Worm (Caenorhabditis elegans) whole organism, L4 larva: ENCODE results near the gene str-206.

Experiments used
- D1046.2 ChIP-seq: fragments of 200-800 bp; sonication (Bioruptor generic); IDR thresholded peaks from 2 replicates; pipeline ENCODE4 v1.3.6; 2022; ENCODE audit warnings: missing genetic modification characterization, missing compliant biosample characterization
- F10B5.3 ChIP-seq: sonication (generic microtip); optimal IDR thresholded peaks from 2 replicates; lab custom pipeline; 2016; ENCODE audit warnings: mild to moderate bottlenecking, missing genetic modification characterization, missing compliant biosample characterization
- F26F4.8 ChIP-seq: fragments of 200-800 bp; sonication (Bioruptor generic); conservative IDR thresholded peaks from 2 replicates; pipeline ENCODE4 v1.3.6; 2022; ENCODE audit warnings: missing genetic modification characterization, missing compliant biosample characterization
- T26A8.4 ChIP-seq: fragments of 200-800 bp; sonication (Bioruptor generic); IDR thresholded peaks from 2 replicates; pipeline ENCODE4 v1.3.6; 2022; ENCODE audit warnings: missing genetic modification characterization, missing compliant biosample characterization
- Y105C5A.15 ChIP-seq: fragments of 200-800 bp; sonication (Bioruptor generic); IDR thresholded peaks from 2 replicates; pipeline ENCODE4 v1.3.6; 2022; ENCODE audit warnings: missing genetic modification characterization, missing compliant biosample characterization
- Y48G9A.11 ChIP-seq: fragments of 200-800 bp; sonication (Bioruptor generic); IDR thresholded peaks from 2 replicates; pipeline ENCODE4 v1.3.6; 2022; ENCODE audit warnings: missing genetic modification reagents, missing genetic modification characterization, missing compliant biosample characterization
- Y75B8A.6 ChIP-seq: fragments of 200-800 bp; sonication (Bioruptor generic); IDR thresholded peaks from 2 replicates; pipeline ENCODE4 v1.3.6; 2022; ENCODE audit warnings: missing genetic modification reagents, missing genetic modification characterization, missing compliant biosample characterization
- aha-1 ChIP-seq: fragments of 150-350 bp; peaks from one replicate; lab custom pipeline; 2014; ENCODE audit warnings: missing biosample characterization, missing genetic modification characterization
- aly-2 ChIP-seq: sonication (generic microtip); optimal IDR thresholded peaks from 2 replicates; lab custom pipeline; 2018; ENCODE audit warnings: missing biosample characterization, missing genetic modification characterization
- ama-1 ChIP-seq: fragments of 150-350 bp; optimal IDR thresholded peaks from 2 replicates; lab custom pipeline; 2014; ENCODE audit warnings: inconsistent platforms, mixed read lengths
- arid-1 ChIP-seq: fragments of 200-800 bp; sonication (Bioruptor generic); conservative IDR thresholded peaks from 2 replicates; pipeline ENCODE4 v1.3.6; 2022; ENCODE audit warnings: missing genetic modification reagents, missing genetic modification characterization, missing compliant biosample characterization
- ceh-28 ChIP-seq: fragments of 150-350 bp; optimal IDR thresholded peaks from 2 replicates; lab custom pipeline; 2014; ENCODE audit warnings: missing biosample characterization, missing genetic modification reagents, missing genetic modification characterization
- daf-8 ChIP-seq: fragments of 200-800 bp; sonication (Bioruptor generic); IDR thresholded peaks from 2 replicates; pipeline ENCODE4 v1.3.6; 2022; ENCODE audit warnings: missing genetic modification characterization, missing compliant biosample characterization
- dmd-6 ChIP-seq: fragments of 200-800 bp; sonication (Bioruptor generic); IDR thresholded peaks from 2 replicates; pipeline ENCODE4 v1.3.6; 2022; ENCODE audit warnings: missing genetic modification reagents, missing genetic modification characterization, missing compliant biosample characterization
- dmd-9 ChIP-seq: fragments of 200-800 bp; sonication (Bioruptor generic); IDR thresholded peaks from 2 replicates; pipeline ENCODE4 v1.3.6; 2022; ENCODE audit warnings: missing genetic modification reagents, missing genetic modification characterization, missing compliant biosample characterization
- duxl-1 ChIP-seq: sonication (generic microtip); optimal IDR thresholded peaks from 2 replicates; lab custom pipeline; 2016; ENCODE audit warnings: mild to moderate bottlenecking, missing genetic modification characterization, moderate library complexity, missing compliant biosample characterization; ENCODE audit not compliant: poor library complexity
- egl-43 ChIP-seq: fragments of 200-800 bp; sonication (Bioruptor generic); IDR thresholded peaks from 2 replicates; pipeline ENCODE4 v1.3.6; 2022; ENCODE audit warnings: missing genetic modification reagents, missing genetic modification characterization, missing compliant biosample characterization
- fos-1 ChIP-seq: fragments of 150-350 bp; optimal IDR thresholded peaks from 2 replicates; lab custom pipeline; 2014; ENCODE audit warnings: missing biosample characterization, missing genetic modification characterization
- hmg-1.1 ChIP-seq: fragments of 200-800 bp; sonication (Bioruptor generic); IDR thresholded peaks from 2 replicates; pipeline ENCODE4 v1.3.6; 2022; ENCODE audit warnings: missing genetic modification reagents, missing genetic modification characterization, missing compliant biosample characterization
- lim-7 ChIP-seq: fragments of 200-800 bp; sonication (Bioruptor generic); IDR thresholded peaks from 2 replicates; pipeline ENCODE4 v1.3.6; 2022; ENCODE audit warnings: missing genetic modification characterization, missing compliant biosample characterization
- lir-3 ChIP-seq: sonication (generic microtip); optimal IDR thresholded peaks from 2 replicates; lab custom pipeline; 2016; ENCODE audit warnings: mild to moderate bottlenecking, missing genetic modification characterization, missing compliant biosample characterization
- lsy-2 ChIP-seq, 2 experiments: fragments of 150-350 bp in 1 of 2; sonication (generic microtip) in 1 of 2; optimal IDR thresholded peaks; 2 replicates each; lab custom pipeline; 2014 to 2017; ENCODE audit warnings: missing biosample characterization in 2 of 2, missing genetic modification characterization in 2 of 2
- mdl-1 ChIP-seq, 2 experiments: fragments of 150-350 bp in 1 of 2; sonication (generic microtip) in 1 of 2; optimal IDR thresholded peaks; 2 replicates each; lab custom pipeline; 2014 to 2017; ENCODE audit warnings: missing biosample characterization in 2 of 2, missing genetic modification characterization in 2 of 2
- mdt-29 ChIP-seq: fragments of 200-800 bp; sonication (Bioruptor generic); IDR thresholded peaks from 2 replicates; pipeline ENCODE4 v1.3.6; 2022; ENCODE audit warnings: missing genetic modification reagents, missing genetic modification characterization, missing compliant biosample characterization
- mep-1 ChIP-seq: fragments of 150-350 bp; sonication (generic microtip); optimal IDR thresholded peaks from 3 replicates; lab custom pipeline; 2014; ENCODE audit warnings: missing biosample characterization, missing genetic modification characterization
- mes-2 ChIP-seq: sonication (generic microtip); optimal IDR thresholded peaks from 2 replicates; lab custom pipeline; 2016; ENCODE audit warnings: missing genotype, mild to moderate bottlenecking, missing genetic modification characterization, missing compliant biosample characterization; ENCODE audit not compliant: poor library complexity, severe bottlenecking
- mxl-3 ChIP-seq: fragments of 200-800 bp; sonication (Bioruptor generic); optimal IDR thresholded peaks from 2 replicates; lab custom pipeline; 2018; ENCODE audit warnings: mild to moderate bottlenecking, missing genetic modification characterization, missing compliant biosample characterization
- nhr-10 ChIP-seq: fragments of 150-350 bp; optimal IDR thresholded peaks from 2 replicates; lab custom pipeline; 2014; ENCODE audit warnings: missing biosample characterization, missing genetic modification characterization
- nhr-42 ChIP-seq: fragments of 200-800 bp; sonication (Bioruptor generic); IDR thresholded peaks from 2 replicates; pipeline ENCODE4 v1.3.6; 2022; ENCODE audit warnings: missing genetic modification characterization, missing compliant biosample characterization
- nhr-6 ChIP-seq: fragments of 150-350 bp; optimal IDR thresholded peaks from 2 replicates; lab custom pipeline; 2014; ENCODE audit warnings: missing biosample characterization, missing genetic modification characterization
- nhr-76 ChIP-seq: fragments of 150-350 bp; optimal IDR thresholded peaks from 2 replicates; lab custom pipeline; 2014; ENCODE audit warnings: missing biosample characterization, missing genetic modification characterization
- php-3 ChIP-seq: fragments of 200-800 bp; sonication (Bioruptor generic); IDR thresholded peaks from 2 replicates; pipeline ENCODE4 v1.3.6; 2022; ENCODE audit warnings: missing genetic modification reagents, missing genetic modification characterization, missing compliant biosample characterization
- saeg-2 ChIP-seq: fragments of 200-800 bp; sonication (Bioruptor generic); IDR thresholded peaks from 2 replicates; pipeline ENCODE4 v1.3.6; 2022; ENCODE audit warnings: missing genetic modification reagents, missing genetic modification characterization, missing compliant biosample characterization
- sdz-12 ChIP-seq: fragments of 200-800 bp; sonication (Bioruptor generic); optimal IDR thresholded peaks from 2 replicates; lab custom pipeline; 2018; ENCODE audit warnings: mild to moderate bottlenecking, missing genetic modification characterization, missing compliant biosample characterization
- set-16 ChIP-seq: fragments of 200-800 bp; sonication (Bioruptor generic); IDR thresholded peaks from 2 replicates; pipeline ENCODE4 v1.3.6; 2022; ENCODE audit warnings: missing genetic modification reagents, missing genetic modification characterization, missing compliant biosample characterization
- spr-1 ChIP-seq: sonication (generic microtip); optimal IDR thresholded peaks from 2 replicates; lab custom pipeline; 2016; ENCODE audit warnings: mild to moderate bottlenecking, missing genetic modification characterization, missing compliant biosample characterization
- spr-3 ChIP-seq: fragments of 200-800 bp; sonication (Bioruptor generic); optimal IDR thresholded peaks from 2 replicates; lab custom pipeline; 2018; ENCODE audit warnings: mild to moderate bottlenecking, missing genetic modification characterization, missing compliant biosample characterization
- tra-1 ChIP-seq: fragments of 200-800 bp; sonication (Bioruptor generic); IDR thresholded peaks from 2 replicates; pipeline ENCODE4 v1.3.6; 2022; ENCODE audit warnings: missing genetic modification reagents, missing genetic modification characterization, missing compliant biosample characterization
- unc-130 ChIP-seq: sonication (generic microtip); optimal IDR thresholded peaks from 2 replicates; lab custom pipeline; 2016; ENCODE audit warnings: missing genetic modification reagents, missing genetic modification characterization, missing compliant biosample characterization
- unc-39 ChIP-seq: sonication (generic microtip); optimal IDR thresholded peaks from 2 replicates; lab custom pipeline; 2017; ENCODE audit warnings: missing biosample characterization, missing genetic modification characterization
- zfp-2 ChIP-seq: sonication (generic microtip); optimal IDR thresholded peaks from 2 replicates; lab custom pipeline; 2016; ENCODE audit warnings: mild to moderate bottlenecking, missing genetic modification characterization, missing compliant biosample characterization
- zfp-3 ChIP-seq: fragments of 200-800 bp; sonication (Bioruptor generic); conservative IDR thresholded peaks from 2 replicates; pipeline ENCODE4 v1.3.6; 2022; ENCODE audit warnings: missing genetic modification reagents, missing genetic modification characterization, missing compliant biosample characterization
- zip-11 ChIP-seq: fragments of 200-800 bp; sonication (Bioruptor generic); IDR thresholded peaks from 2 replicates; pipeline ENCODE4 v1.3.6; 2022; ENCODE audit warnings: missing genetic modification characterization, missing compliant biosample characterization
- zip-2 ChIP-seq: fragments of 150-350 bp; optimal IDR thresholded peaks from 2 replicates; lab custom pipeline; 2014; ENCODE audit warnings: missing biosample characterization, missing genetic modification characterization
- ztf-11 ChIP-seq: fragments of 150-350 bp; optimal IDR thresholded peaks from 2 replicates; lab custom pipeline; 2014; ENCODE audit warnings: missing biosample characterization, missing genetic modification characterization
- ztf-7 ChIP-seq: fragments of 150-350 bp; optimal IDR thresholded peaks from 2 replicates; lab custom pipeline; 2014; ENCODE audit warnings: missing biosample characterization, missing genetic modification characterization

Gene str-206

ce11 chrV:6223315-6224018 lies 5.5 kb downstream of the str-206 start (continued):
- TF ChIP-seq arid-1 (GFP tag; lab: Robert Waterston, UW) = no peak
- peak; percentile 50 for TF ChIP-seq ama-1 (lab: Kevin White, UChicago)
- no peak for TF ChIP-seq Y48G9A.11 (GFP tag; lab: Robert Waterston, UW)
- TF ChIP-seq zfp-3 (GFP tag; lab: Robert Waterston, UW) = no peak; the same call in 1 of the 2 replicates
- TF ChIP-seq ztf-7 (tag; lab: Kevin White, UChicago) = no peak
- peak; percentile 95 for TF ChIP-seq aha-1 (tag; lab: Kevin White, UChicago)
- no peak for TF ChIP-seq unc-39 (tag; lab: Kevin White, UChicago)
- no peak; the same call in 1 of the 2 replicates for TF ChIP-seq dmd-6 (GFP tag; lab: Robert Waterston, UW)
- no peak for TF ChIP-seq saeg-2 (GFP tag; lab: Robert Waterston, UW)
- no peak for TF ChIP-seq mep-1 (tag; lab: Kevin White, UChicago)
- TF ChIP-seq php-3 (GFP tag; lab: Robert Waterston, UW) = no peak
- TF ChIP-seq aly-2 = no peak
- TF ChIP-seq D1046.2 (GFP tag; lab: Robert Waterston, UW) = no peak
- no peak for TF ChIP-seq T26A8.4 (GFP tag; lab: Robert Waterston, UW)
- TF ChIP-seq nhr-42 = no peak
- no peak for TF ChIP-seq mdl-1 (tag; optimal IDR thresholded peaks at IDR 0.05; lab: Kevin White, UChicago)
- no peak for TF ChIP-seq nhr-6 (tag; lab: Kevin White, UChicago)
- TF ChIP-seq nhr-76 (tag; lab: Kevin White, UChicago) = no peak
- TF ChIP-seq daf-8 (GFP tag; lab: Robert Waterston, UW) = no peak

DNA sequence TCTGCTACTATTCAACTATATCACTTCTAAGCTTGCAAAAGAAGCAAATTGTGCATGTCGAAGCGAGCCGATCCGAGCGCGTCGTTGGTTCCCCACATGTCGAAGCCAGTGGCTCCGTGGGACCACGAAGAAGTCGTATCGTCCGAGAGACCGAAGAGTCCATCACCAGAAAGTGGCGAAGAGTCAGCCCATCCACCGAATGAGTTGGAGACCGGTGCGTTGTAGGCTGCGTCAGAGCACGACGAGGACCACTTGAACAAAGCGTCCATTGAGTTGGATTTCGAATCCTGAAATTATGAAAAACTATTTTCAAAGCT lies 6.0 kb downstream of the str-206 start:
- TF ChIP-seq lsy-2 (tag; optimal IDR thresholded peaks at IDR 0.05; lab: Kevin White, UChicago) = no peak
- peak; percentile 92 for TF ChIP-seq aha-1 (tag; lab: Kevin White, UChicago)
- no peak for TF ChIP-seq mdl-1 (tag; optimal IDR thresholded peaks at IDR 0.05; lab: Kevin White, UChicago)
- TF ChIP-seq fos-1 (tag; lab: Kevin White, UChicago) = no peak
- peak; percentile 5 for TF ChIP-seq T26A8.4 (GFP tag; lab: Robert Waterston, UW)
- peak; percentile 57; the same call in 1 of the 2 replicates for TF ChIP-seq set-16 (GFP tag; lab: Robert Waterston, UW)
- no peak for TF ChIP-seq Y105C5A.15 (GFP tag; lab: Robert Waterston, UW)
- no peak for TF ChIP-seq zip-11 (GFP tag; lab: Robert Waterston, UW)
- TF ChIP-seq nhr-42 = peak; percentile 69; the same call in 1 of the 2 replicates
- TF ChIP-seq egl-43 (GFP tag; lab: Robert Waterston, UW) = peak; percentile 65
- 0 out of 2 replicates have a peak, but pooled peaks have one; percentile 39 for TF ChIP-seq daf-8 (GFP tag; lab: Robert Waterston, UW)
- TF ChIP-seq F26F4.8 = peak; percentile 64; the same call in 1 of the 2 replicates
- TF ChIP-seq F10B5.3 (tag; lab: Kevin White, UChicago) = no peak
- TF ChIP-seq sdz-12 (GFP tag; lab: Kevin White, UChicago) = no peak
- peak; percentile 42; the same call in 1 of the 2 replicates for TF ChIP-seq dmd-9 (GFP tag; lab: Robert Waterston, UW)
- no peak for TF ChIP-seq lir-3 (tag; lab: Kevin White, UChicago)
- no peak for TF ChIP-seq spr-3 (GFP tag; lab: Kevin White, UChicago)
- TF ChIP-seq, all 104 proteins: peak for 8

DNA sequence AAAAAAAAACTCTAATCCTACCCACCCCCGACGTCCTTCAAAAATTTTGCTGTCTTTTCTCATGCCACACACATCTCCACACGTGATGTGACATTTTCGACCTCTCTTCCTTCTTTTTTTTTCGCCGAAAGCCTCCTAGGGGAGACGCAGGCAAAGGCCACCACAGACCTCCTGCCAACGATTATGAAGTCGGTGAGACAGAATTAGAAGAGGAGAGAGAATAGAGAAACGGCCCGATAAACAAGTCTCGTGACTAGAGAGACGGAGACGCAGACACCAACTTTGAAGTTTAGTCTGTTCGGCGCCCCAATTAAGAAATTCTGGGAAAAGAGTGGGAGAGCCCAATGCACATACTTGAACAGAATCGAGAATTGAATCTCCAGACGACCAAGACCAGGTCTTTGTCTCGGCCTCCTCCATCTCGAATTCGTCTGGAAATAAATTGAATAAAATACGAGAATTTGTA lies 6.6 kb downstream of the str-206 start:
- TF ChIP-seq duxl-1 (tag; lab: Kevin White, UChicago) = peak; percentile 67
- TF ChIP-seq zfp-3 (GFP tag; lab: Robert Waterston, UW) = peak; percentile 88
- TF ChIP-seq mxl-3 (GFP tag; lab: Kevin White, UChicago) = peak; percentile 60
- TF ChIP-seq nhr-10 = peak; percentile 95
- TF ChIP-seq lim-7 (GFP tag; lab: Robert Waterston, UW) = peak; percentile 28
- peak; percentile 44 for TF ChIP-seq unc-39 (tag; lab: Kevin White, UChicago)
- peak; percentile 75 for TF ChIP-seq ztf-7 (tag; lab: Kevin White, UChicago)
- no peak for TF ChIP-seq sdz-12 (GFP tag; lab: Kevin White, UChicago)
- peak; percentile 73 for TF ChIP-seq spr-1
- TF ChIP-seq lir-3 (tag; lab: Kevin White, UChicago) = no peak
- TF ChIP-seq zip-2 (tag; lab: Kevin White, UChicago) = peak; percentile 79
- peak; percentile 32 for TF ChIP-seq zfp-2 (tag; lab: Kevin White, UChicago)
- no peak for TF ChIP-seq zip-11 (GFP tag; lab: Robert Waterston, UW)
- TF ChIP-seq ceh-28 (tag; lab: Kevin White, UChicago) = peak; percentile 46
- TF ChIP-seq unc-130 (GFP tag; lab: Kevin White, UChicago) = peak; percentile 37
- peak; percentile 94 for TF ChIP-seq tra-1 (GFP tag; lab: Robert Waterston, UW)
- TF ChIP-seq php-3 (GFP tag; lab: Robert Waterston, UW) = no peak; the same call in 1 of the 2 replicates
- peak; percentile 89 for TF ChIP-seq mdt-29
- TF ChIP-seq mep-1 (tag; lab: Kevin White, UChicago) = peak; percentile 98
- TF ChIP-seq ztf-11 (tag; lab: Kevin White, UChicago) = no peak
- peak; percentile 88 for TF ChIP-seq hmg-1.1 (GFP tag; lab: Robert Waterston, UW)
- TF ChIP-seq mes-2 (tag; lab: Kevin White, UChicago) = peak; percentile 92
- peak; percentile 72; the same call in 1 of the 2 replicates for TF ChIP-seq Y75B8A.6 (GFP tag; lab: Robert Waterston, UW)
